Worm (Caenorhabditis elegans) whole organism, L4/young adult: ENCODE data around the gene fbxa-120.

Source experiments
- W03F9.2 ChIP-seq: fragments of 150-350 bp; optimal IDR thresholded peaks from 2 replicates; lab custom pipeline; 2014; ENCODE audit warnings: missing biosample characterization, missing genetic modification characterization
- dao-5 ChIP-seq: sonication (generic microtip); optimal IDR thresholded peaks from 2 replicates; lab custom pipeline; 2016; ENCODE audit warnings: missing genotype, missing genetic modification characterization, moderate library complexity, missing compliant biosample characterization
- him-1 ChIP-seq: sonication (generic microtip); optimal IDR thresholded peaks from 2 replicates; lab custom pipeline; 2016; ENCODE audit warnings: missing genotype, missing genetic modification reagents, missing genetic modification characterization, missing compliant biosample characterization

DNA sequence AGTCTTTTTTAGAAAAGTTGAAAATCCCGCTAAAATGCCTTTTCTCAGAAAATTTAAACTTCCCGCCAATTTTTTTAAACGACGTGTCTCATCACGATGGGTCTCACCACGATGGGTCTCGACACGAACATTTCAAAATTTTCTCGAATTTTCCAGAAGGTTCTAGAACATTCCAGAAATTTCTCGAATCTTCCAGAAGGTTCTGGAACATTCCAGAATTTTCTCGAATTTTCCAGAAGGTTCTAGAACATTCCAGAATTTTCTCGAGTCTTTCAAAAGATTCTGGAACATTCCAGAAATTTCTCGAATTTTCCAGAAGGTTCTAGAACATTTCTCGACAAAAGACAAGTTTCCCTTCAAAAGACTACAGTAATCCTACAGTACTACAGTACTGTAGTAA lies 14.1 kb upstream of the fbxa-120 start:
- no peak for TF ChIP-seq him-1 (tag; lab: Kevin White, UChicago)
- TF ChIP-seq W03F9.2 (tag; lab: Kevin White, UChicago), result no peak
- no peak for TF ChIP-seq dao-5 (tag; lab: Kevin White, UChicago)
